Fruit fly (Drosophila melanogaster): Measurements from ENCODE around the gene CG31815.

CG31815 gene

DNA sequence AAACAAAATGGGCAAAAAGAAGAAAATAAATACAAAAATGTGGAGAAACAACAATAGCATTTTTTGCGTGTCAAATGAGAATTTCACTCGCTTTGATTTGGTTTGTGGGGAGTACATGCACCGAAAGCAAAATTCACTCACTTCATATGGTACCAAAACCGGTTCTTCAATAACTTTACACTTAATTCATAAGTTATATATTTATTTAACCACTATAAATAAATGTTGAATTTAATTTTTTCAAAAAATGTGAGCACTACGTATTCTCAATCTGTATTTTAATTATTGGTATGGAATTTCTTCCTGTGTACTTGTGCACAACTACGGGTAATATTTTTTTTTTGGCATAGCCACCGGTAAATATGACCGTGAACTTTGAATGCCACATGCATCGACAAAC lies 23.6 kb downstream of the CG31815 start:
- TF ChIP-seq CG32532 (GFP tag; IDR thresholded peaks at IDR 0.05) (no peak), CG4282 (GFP tag; optimal IDR thresholded peaks at IDR 0.05) (no peak), nom (GFP tag; optimal IDR thresholded peaks at IDR 0.05) (no peak), Stat92E (GFP tag; optimal IDR thresholded peaks at IDR 0.05) (no peak), aop (GFP tag; IDR thresholded peaks at IDR 0.05) (no peak), CG15479 (GFP tag; optimal IDR thresholded peaks at IDR 0.05) (no peak), CG15269 (tag; optimal IDR thresholded peaks at IDR 0.05) (peak; percentile 4), ERR (GFP tag; optimal IDR thresholded peaks at IDR 0.05) (no peak), klu (GFP tag; IDR thresholded peaks at IDR 0.05) (no peak), CG12659 (GFP tag; optimal IDR thresholded peaks at IDR 0.05) (no peak), CG3847 (GFP tag; IDR thresholded peaks at IDR 0.05) (no peak), Side (GFP tag; optimal IDR thresholded peaks at IDR 0.05) (no peak), CG4707 (GFP tag; optimal IDR thresholded peaks at IDR 0.05) (no peak), CG3065 (GFP tag; optimal IDR thresholded peaks at IDR 0.05) (no peak), Sox102F (GFP tag; optimal IDR thresholded peaks at IDR 0.05) (peak; percentile 19), Hey (tag; optimal IDR thresholded peaks at IDR 0.05) (no peak), CG8290 (GFP tag; optimal IDR thresholded peaks at IDR 0.05) (no peak), CG8290 (tag; optimal IDR thresholded peaks at IDR 0.05) (no peak), hkb (optimal IDR thresholded peaks at IDR 0.05) (no peak), hkb (GFP tag; IDR thresholded peaks at IDR 0.05) (peak; percentile 64), bsh (GFP tag; optimal IDR thresholded peaks at IDR 0.05) (peak in 1 of 2 experiments; percentile 0), CG7839 (tag; optimal IDR thresholded peaks at IDR 0.05) (peak; percentile 8), CG17802 (tag; optimal IDR thresholded peaks at IDR 0.05) (no peak), sna (GFP tag; IDR thresholded peaks at IDR 0.05; ENCODE audit: partially characterized antibody) (no peak), sc (optimal IDR thresholded peaks at IDR 0.05) (no peak), sc (GFP tag; optimal IDR thresholded peaks at IDR 0.05) (no peak), CG30431 (GFP tag; optimal IDR thresholded peaks at IDR 0.05) (no peak), CG10654 (GFP tag; optimal IDR thresholded peaks at IDR 0.05) (no peak), fd102C (GFP tag; optimal IDR thresholded peaks at IDR 0.05) (no peak), Rfx (GFP tag; IDR thresholded peaks at IDR 0.05) (no peak), row (GFP tag; IDR thresholded peaks at IDR 0.05) (peak; percentile 47; the same call in 2 of the 3 replicates), CG18764 (GFP tag; optimal IDR thresholded peaks at IDR 0.05) (no peak), dm (GFP tag; optimal IDR thresholded peaks at IDR 0.05) (no peak), H15 (GFP tag; IDR thresholded peaks at IDR 0.05) (no peak), CG43689 (GFP tag; IDR thresholded peaks at IDR 0.05) (no peak), CG17385 (GFP tag; optimal IDR thresholded peaks at IDR 0.05) (no peak), CG9727 (GFP tag; optimal IDR thresholded peaks at IDR 0.05) (no peak), CG4424 (GFP tag; optimal IDR thresholded peaks at IDR 0.05) (peak; percentile 7), pan (optimal IDR thresholded peaks at IDR 0.05) (no peak), pan (GFP tag; optimal IDR thresholded peaks at IDR 0.05 in 1 of 2, IDR thresholded peaks at IDR 0.05 in 1 of 2) (peak in 1 of 2 experiments; percentile 23), esg (GFP tag; conservative IDR thresholded peaks at IDR 0.05) (no peak), Gsc (GFP tag; IDR thresholded peaks at IDR 0.05) (no peak), Eip74EF (GFP tag; optimal IDR thresholded peaks at IDR 0.05) (no peak), CG10565 (GFP tag; optimal IDR thresholded peaks at IDR 0.05) (no peak), Dip2 (GFP tag; IDR thresholded peaks at IDR 0.05) (no peak), btn (GFP tag; optimal IDR thresholded peaks at IDR 0.05) (no peak), ranshi (GFP tag; IDR thresholded peaks at IDR 0.05) (0 out of 2 replicates have a peak, but pooled peaks have one; percentile 22), bab2 (GFP tag; optimal IDR thresholded peaks at IDR 0.05) (no peak), gsb (GFP tag; IDR thresholded peaks at IDR 0.05) (no peak), kni (GFP tag; optimal IDR thresholded peaks at IDR 0.05) (no peak), bcd (GFP tag; optimal IDR thresholded peaks at IDR 0.05) (no peak), eyg (GFP tag; optimal IDR thresholded peaks at IDR 0.05) (no peak), CG11695 (GFP tag; IDR thresholded peaks at IDR 0.05) (no peak)
